Fruit fly (Drosophila melanogaster) whole organism, embryonic: ENCODE data around the gene SmD1.
A peak's percentile ranks its signal among the peaks of the same experiment; 100 is the strongest.

Experiments used
- Atf3 ChIP-seq: fragments of 200-800 bp; sonication (Bioruptor generic); optimal IDR thresholded peaks from 3 replicates; lab custom pipeline; 2016; ENCODE audit warnings: missing biosample characterization, missing genetic modification characterization
- Awh ChIP-seq: fragments of 200-800 bp; sonication (Bioruptor generic); IDR thresholded peaks from 2 replicates; pipeline ENCODE4, ENCODE4 v1.3.6; 2022; ENCODE audit warnings: missing biosample characterization, missing genetic modification characterization
- BEAF-32 ChIP-seq: fragments of 200-800 bp; sonication (Bioruptor generic); optimal IDR thresholded peaks from 3 replicates; lab custom pipeline; 2017; ENCODE audit warnings: missing biosample characterization, missing genetic modification characterization, mild to moderate bottlenecking, moderate library complexity, missing genetic modification reagents
- C15 ChIP-seq: fragments of 200-800 bp; sonication (Bioruptor generic); IDR thresholded peaks from 3 replicates; pipeline ENCODE4 v1.3.6; 2022; ENCODE audit warnings: missing biosample characterization, missing genetic modification characterization
- CG10209 ChIP-seq: fragments of 200-800 bp; sonication (Bioruptor generic); optimal IDR thresholded peaks from 3 replicates; lab custom pipeline; 2017; ENCODE audit warnings: missing biosample characterization, mild to moderate bottlenecking, missing genetic modification characterization, missing genetic modification reagents
- CG10959 ChIP-seq: fragments of 200-800 bp; sonication (Bioruptor generic); IDR thresholded peaks from 2 replicates; pipeline ENCODE4 v1.3.6; 2022; ENCODE audit warnings: missing biosample characterization, missing genetic modification characterization
- CG13894 ChIP-seq: fragments of 200-800 bp; sonication (Bioruptor generic); optimal IDR thresholded peaks from 3 replicates; lab custom pipeline; 2018; ENCODE audit warnings: missing biosample characterization, mild to moderate bottlenecking, missing genetic modification characterization, moderate library complexity
- CG14014 ChIP-seq: fragments of 200-800 bp; sonication (Bioruptor generic); IDR thresholded peaks from 2 replicates; pipeline ENCODE4 v1.3.6; 2022; ENCODE audit warnings: missing biosample characterization, missing genetic modification characterization
- CG1529 ChIP-seq: fragments of 200-800 bp; sonication (Bioruptor generic); optimal IDR thresholded peaks from 3 replicates; lab custom pipeline; 2018; ENCODE audit warnings: missing biosample characterization, missing genetic modification characterization
- CG1647 ChIP-seq: fragments of 200-800 bp; sonication (Bioruptor generic); optimal IDR thresholded peaks from 3 replicates; lab custom pipeline; 2016; ENCODE audit warnings: missing biosample characterization, missing genetic modification characterization
- CG16779 ChIP-seq: fragments of 200-800 bp; sonication (Bioruptor generic); IDR thresholded peaks from 2 replicates; pipeline ENCODE4 v1.3.6; 2022; ENCODE audit warnings: missing biosample characterization, missing genetic modification characterization
- CG30403 ChIP-seq: fragments of 200-800 bp; sonication (Bioruptor generic); optimal IDR thresholded peaks from 3 replicates; lab custom pipeline; 2016; ENCODE audit warnings: missing biosample characterization, missing genetic modification characterization
- CG31388 ChIP-seq: fragments of 200-800 bp; sonication (Bioruptor generic); optimal IDR thresholded peaks from 2 replicates; lab custom pipeline; 2016; ENCODE audit warnings: missing biosample characterization, missing genetic modification characterization
- CG31441 ChIP-seq: fragments of 200-800 bp; sonication (Bioruptor generic); IDR thresholded peaks from 2 replicates; pipeline ENCODE4 v1.3.6; 2022; ENCODE audit warnings: missing biosample characterization, missing genetic modification characterization
- CG43689 ChIP-seq: fragments of 200-800 bp; sonication (Bioruptor generic); IDR thresholded peaks from 2 replicates; pipeline ENCODE4 v1.3.6; 2022; ENCODE audit warnings: missing biosample characterization, missing genetic modification characterization
- CG6654 ChIP-seq: fragments of 200-800 bp; sonication (Bioruptor generic); optimal IDR thresholded peaks from 2 replicates; lab custom pipeline; 2017; ENCODE audit warnings: missing biosample characterization, mild to moderate bottlenecking, missing genetic modification characterization
- CG7745 ChIP-seq: fragments of 200-800 bp; sonication (Bioruptor generic); optimal IDR thresholded peaks from 2 replicates; lab custom pipeline; 2018; ENCODE audit warnings: missing biosample characterization, mild to moderate bottlenecking, missing genetic modification characterization, moderate library complexity
- D ChIP-seq, 2 experiments: fragments of 200-800 bp in 1 of 2; fragments of >200 bp in 1 of 2; sonication (Bioruptor generic) in 1 of 2; optimal IDR thresholded peaks; 2 replicates in 1 of 2; 3 replicates in 1 of 2; lab custom pipeline; 2017; ENCODE audit warnings: mild to moderate bottlenecking in 1 of 2, missing biosample characterization in 1 of 2, missing genetic modification characterization in 1 of 2, missing genetic modification reagents in 1 of 2
- Deaf1 ChIP-seq: fragments of 200-800 bp; optimal IDR thresholded peaks from 3 replicates; lab custom pipeline; 2019; ENCODE audit warnings: missing biosample characterization, mild to moderate bottlenecking, missing genetic modification characterization, moderate library complexity
- Elba2 ChIP-seq: fragments of 200-800 bp; sonication (Bioruptor generic); optimal IDR thresholded peaks from 3 replicates; lab custom pipeline; 2016; ENCODE audit warnings: missing biosample characterization, missing genetic modification characterization
- Fer2 ChIP-seq: fragments of 200-800 bp; sonication (Bioruptor generic); optimal IDR thresholded peaks from 2 replicates; lab custom pipeline; 2018; ENCODE audit warnings: missing biosample characterization, mild to moderate bottlenecking, missing genetic modification characterization, moderate library complexity
- H2.0 ChIP-seq: fragments of 200-800 bp; sonication (Bioruptor generic); IDR thresholded peaks from 2 replicates; pipeline ENCODE4 v1.3.6; 2022; ENCODE audit warnings: missing biosample characterization, missing genetic modification characterization
- HLH54F ChIP-seq: fragments of 200-800 bp; sonication (Bioruptor generic); optimal IDR thresholded peaks from 3 replicates; lab custom pipeline; 2016; ENCODE audit warnings: missing biosample characterization, missing genetic modification characterization
- MBD-R2 ChIP-seq: fragments of 200-800 bp; sonication (Bioruptor generic); IDR thresholded peaks from 2 replicates; pipeline ENCODE4 v1.3.6; 2022; ENCODE audit warnings: missing biosample characterization, missing genetic modification characterization
- NC2β ChIP-seq: fragments of 200-800 bp; sonication (Bioruptor generic); optimal IDR thresholded peaks from 2 replicates; lab custom pipeline; 2016; ENCODE audit warnings: missing biosample characterization, missing genetic modification characterization
- Nf-YA ChIP-seq: fragments of 200-800 bp; sonication (Bioruptor generic); IDR thresholded peaks from 2 replicates; pipeline ENCODE4 v1.3.6; 2022; ENCODE audit warnings: missing biosample characterization, missing genetic modification characterization
- Sry-δ ChIP-seq: fragments of 200-800 bp; sonication (Bioruptor generic); optimal IDR thresholded peaks from 2 replicates; lab custom pipeline; 2016; ENCODE audit warnings: missing biosample characterization, missing genetic modification characterization
- btn ChIP-seq: fragments of 200-800 bp; sonication (Bioruptor generic); optimal IDR thresholded peaks from 2 replicates; lab custom pipeline; 2016; ENCODE audit warnings: missing biosample characterization, missing genetic modification characterization
- croc ChIP-seq: fragments of 200-800 bp; sonication (Bioruptor generic); conservative IDR thresholded peaks from 3 replicates; pipeline ENCODE4 v1.3.6; 2022; ENCODE audit warnings: missing biosample characterization, missing genetic modification characterization
- emc ChIP-seq: fragments of 200-800 bp; sonication (Bioruptor generic); optimal IDR thresholded peaks from 2 replicates; lab custom pipeline; 2016; ENCODE audit warnings: missing biosample characterization, missing genetic modification characterization
- esg ChIP-seq: fragments of 200-800 bp; sonication (Bioruptor generic); conservative IDR thresholded peaks from 2 replicates; pipeline ENCODE4 v1.3.6; 2022; ENCODE audit warnings: missing biosample characterization, missing genetic modification characterization
- gce ChIP-seq: fragments of 200-800 bp; sonication (Bioruptor generic); IDR thresholded peaks from 3 replicates; pipeline ENCODE4 v1.3.6; 2022; ENCODE audit warnings: missing biosample characterization, missing genetic modification characterization
- gt ChIP-seq: fragments of 200-800 bp; sonication (Bioruptor generic); IDR thresholded peaks from 2 replicates; pipeline ENCODE4 v1.3.6; 2022; ENCODE audit warnings: missing biosample characterization, missing genetic modification characterization
- ham ChIP-seq: fragments of 200-800 bp; sonication (Bioruptor generic); IDR thresholded peaks from 2 replicates; pipeline ENCODE4 v1.3.6; 2022; ENCODE audit warnings: missing biosample characterization, missing genetic modification characterization
- hb ChIP-seq: fragments of 200-800 bp; sonication (Bioruptor generic); IDR thresholded peaks from 3 replicates; pipeline ENCODE4 v1.3.6; 2022; ENCODE audit warnings: missing biosample characterization, missing genetic modification characterization; ENCODE audit not compliant: partially characterized antibody
- jing ChIP-seq: fragments of 200-800 bp; sonication (Bioruptor generic); optimal IDR thresholded peaks from 2 replicates; lab custom pipeline; 2018; ENCODE audit warnings: missing biosample characterization, mild to moderate bottlenecking, missing genetic modification characterization
- jumu ChIP-seq: fragments of 200-800 bp; sonication (Bioruptor generic); optimal IDR thresholded peaks from 3 replicates; lab custom pipeline; 2016; ENCODE audit warnings: missing biosample characterization, missing genetic modification characterization
- kni ChIP-seq: fragments of 200-800 bp; sonication (Bioruptor generic); optimal IDR thresholded peaks from 3 replicates; lab custom pipeline; 2017; ENCODE audit warnings: mild to moderate bottlenecking, missing biosample characterization, missing genetic modification reagents, missing genetic modification characterization
- mam ChIP-seq: fragments of 200-800 bp; sonication (Bioruptor generic); optimal IDR thresholded peaks from 3 replicates; lab custom pipeline; 2016; ENCODE audit warnings: missing biosample characterization, missing genetic modification characterization
- oc ChIP-seq: fragments of 200-800 bp; sonication (Bioruptor generic); optimal IDR thresholded peaks from 2 replicates; lab custom pipeline; 2018; ENCODE audit warnings: missing biosample characterization, mild to moderate bottlenecking, missing genetic modification characterization, moderate library complexity
- p53 ChIP-seq: fragments of 200-800 bp; sonication (Bioruptor generic); optimal IDR thresholded peaks from 2 replicates; lab custom pipeline; 2016; ENCODE audit warnings: missing biosample characterization, missing genetic modification characterization
- pzg ChIP-seq: fragments of 200-800 bp; sonication (Bioruptor generic); optimal IDR thresholded peaks from 3 replicates; lab custom pipeline; 2018; ENCODE audit warnings: missing biosample characterization, mild to moderate bottlenecking, missing genetic modification characterization, moderate library complexity
- sqz ChIP-seq: fragments of 200-800 bp; sonication (Bioruptor generic); optimal IDR thresholded peaks from 3 replicates; lab custom pipeline; 2018; ENCODE audit warnings: missing biosample characterization, mild to moderate bottlenecking, missing genetic modification characterization
- tgo ChIP-seq: fragments of 200-800 bp; sonication (Bioruptor generic); IDR thresholded peaks from 3 replicates; pipeline ENCODE4 v1.3.6; 2022; ENCODE audit warnings: missing biosample characterization, missing genetic modification characterization
- tll ChIP-seq, 2 experiments: fragments of 200-800 bp in 1 of 2; fragments of >200 bp in 1 of 2; sonication (Bioruptor generic) in 1 of 2; optimal IDR thresholded peaks; 2 replicates each; lab custom pipeline; 2017 to 2019; ENCODE audit warnings: missing biosample characterization in 2 of 2, missing genetic modification characterization in 2 of 2, mild to moderate bottlenecking in 1 of 2, moderate library complexity in 1 of 2
- trh ChIP-seq: fragments of 200-800 bp; sonication (Bioruptor generic); optimal IDR thresholded peaks from 2 replicates; lab custom pipeline; 2016; ENCODE audit warnings: missing biosample characterization, missing genetic modification characterization
- twi ChIP-seq: fragments of 200-800 bp; optimal IDR thresholded peaks from 2 replicates; lab custom pipeline; 2019; ENCODE audit warnings: missing biosample characterization, mild to moderate bottlenecking, missing genetic modification characterization, moderate library complexity
- unc-4 ChIP-seq: fragments of 200-800 bp; sonication (Bioruptor generic); IDR thresholded peaks from 2 replicates; pipeline ENCODE4 v1.3.6; 2022; ENCODE audit warnings: missing biosample characterization, missing genetic modification characterization; ENCODE audit not compliant: partially characterized antibody

SmD1 gene

DNA sequence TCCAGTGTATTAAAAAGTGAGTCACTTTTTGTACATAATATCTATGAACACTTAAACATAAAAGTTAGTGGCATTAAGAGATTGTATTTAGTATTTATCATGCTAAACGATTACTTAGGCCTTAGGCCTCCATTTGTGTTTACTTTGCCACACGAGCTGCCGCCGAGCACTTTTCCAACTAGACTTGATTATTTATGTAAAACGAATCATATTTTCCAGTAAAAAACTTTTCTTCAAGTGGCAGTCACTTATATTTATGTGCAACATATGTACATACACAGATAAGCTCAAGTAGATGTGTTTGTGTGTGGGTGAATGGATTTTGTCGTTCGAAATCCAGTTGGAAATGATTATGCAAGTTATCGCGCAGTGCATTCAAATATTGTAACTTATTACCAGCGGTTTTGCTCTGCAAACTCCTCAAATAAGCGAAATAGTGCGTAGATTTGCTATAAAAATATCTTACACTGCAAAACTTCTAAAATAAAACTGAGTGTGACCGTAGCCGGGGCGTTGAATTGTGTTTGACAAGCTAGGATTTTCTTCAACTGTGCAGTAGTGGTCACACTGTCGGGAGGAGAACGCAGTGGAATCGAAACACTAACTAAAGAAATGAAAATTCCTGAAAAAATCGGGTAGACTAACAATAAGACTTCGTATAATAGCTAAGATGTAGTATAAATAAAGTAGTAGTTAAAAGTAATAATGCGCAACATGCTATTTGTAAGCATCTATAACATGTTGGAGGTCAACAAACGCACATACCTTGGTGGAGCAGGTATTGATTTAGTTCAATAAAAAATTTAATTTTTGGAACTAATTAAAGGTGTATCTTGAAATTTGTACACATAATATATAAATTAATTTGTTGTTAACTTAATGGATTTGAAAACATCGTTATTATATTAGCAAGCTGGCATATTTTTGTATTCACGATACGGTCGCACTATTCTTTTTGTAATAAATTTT, 15.4 kb upstream of the SmD1 start, which contains the start of the genes Klc and CG10984 (continued):
- TF ChIP-seq gce (GFP tag; lab: Robert Waterston, UW) (no peak; the same call in 1 of the 3 replicates), CG10209 (peak; percentile 27), oc (no peak), NC2β (GFP tag; lab: Kevin White, UChicago) (no peak), hb (no peak), twi (tag; lab: Kevin White, UChicago) (no peak), Awh (GFP tag; lab: Robert Waterston, UW) (no peak), D (optimal IDR thresholded peaks at IDR 0.05; lab: Kevin White, UChicago) (no peak), D (GFP tag; optimal IDR thresholded peaks at IDR 0.05; lab: Kevin White, UChicago) (peak; percentile 18), Elba2 (peak; percentile 38), sqz (GFP tag; lab: Kevin White, UChicago) (no peak), CG7745 (tag; lab: Kevin White, UChicago) (no peak), CG1647 (peak; percentile 45), croc (GFP tag; lab: Robert Waterston, UW) (no peak), CG31441 (GFP tag; lab: Robert Waterston, UW) (no peak; the same call in 1 of the 2 replicates), H2.0 (GFP tag; lab: Robert Waterston, UW) (peak; percentile 67), BEAF-32 (GFP tag; lab: Kevin White, UChicago) (peak; percentile 58), jing (no peak), Nf-YA (GFP tag; lab: Robert Waterston, UW) (0 out of 2 replicates have a peak, but pooled peaks have one; percentile 59), tgo (GFP tag; lab: Robert Waterston, UW) (peak; percentile 75; the same call in 2 of the 3 replicates), CG31388 (GFP tag; lab: Kevin White, UChicago) (no peak), CG1529 (GFP tag; lab: Kevin White, UChicago) (no peak), CG43689 (GFP tag; lab: Robert Waterston, UW) (no peak), HLH54F (GFP tag; lab: Kevin White, UChicago) (peak; percentile 47), Deaf1 (tag; lab: Kevin White, UChicago) (no peak), mam (GFP tag; lab: Kevin White, UChicago) (peak; percentile 63), pzg (GFP tag; lab: Kevin White, UChicago) (peak; percentile 71), btn (no peak), unc-4 (GFP tag; lab: Robert Waterston, UW) (0 out of 2 replicates have a peak, but pooled peaks have one; percentile 10), esg (GFP tag; lab: Robert Waterston, UW) (peak; percentile 72), Atf3 (GFP tag; lab: Kevin White, UChicago) (peak; percentile 39), CG30403 (GFP tag; lab: Kevin White, UChicago) (peak; percentile 54), C15 (GFP tag; lab: Robert Waterston, UW) (no peak), CG13894 (tag; lab: Kevin White, UChicago) (no peak), trh (no peak), tll (GFP tag; optimal IDR thresholded peaks at IDR 0.05; lab: Kevin White, UChicago) (no peak), CG6654 (GFP tag; lab: Kevin White, UChicago) (peak; percentile 39), CG10959 (no peak), jumu (GFP tag; lab: Kevin White, UChicago) (peak; percentile 63), MBD-R2 (GFP tag; lab: Robert Waterston, UW) (peak; percentile 16; the same call in 1 of the 2 replicates), p53 (GFP tag; lab: Kevin White, UChicago) (no peak), Sry-δ (GFP tag; lab: Kevin White, UChicago) (peak; percentile 44), Fer2 (tag; lab: Kevin White, UChicago) (no peak), CG16779 (GFP tag; lab: Robert Waterston, UW) (peak; percentile 69; the same call in 1 of the 2 replicates), gt (GFP tag; lab: Robert Waterston, UW) (no peak), kni (GFP tag; lab: Kevin White, UChicago) (no peak), emc (no peak), CG14014 (GFP tag; lab: Robert Waterston, UW) (peak; percentile 66; the same call in 1 of the 2 replicates), ham (GFP tag; lab: Robert Waterston, UW) (no peak)
